Worm (Caenorhabditis elegans) whole organism, midembryonic: Measurements from ENCODE around the gene sel-15.

ENCODE experiments used
- T22C8.4 ChIP-seq: fragments of 200-800 bp; sonication (Bioruptor generic); IDR thresholded peaks from 2 replicates; pipeline ENCODE4 v1.3.6; 2022; ENCODE audit warnings: missing genetic modification characterization, missing compliant biosample characterization
- cog-1 ChIP-seq: sonication (generic microtip); optimal IDR thresholded peaks from 2 replicates; lab custom pipeline; 2016; ENCODE audit warnings: missing genetic modification characterization, missing compliant biosample characterization
- flt-1 ChIP-seq: fragments of 200-800 bp; sonication (Bioruptor generic); IDR thresholded peaks from 2 replicates; pipeline ENCODE4 v1.3.6; 2022; ENCODE audit warnings: missing genetic modification characterization, missing compliant biosample characterization
- klf-2 ChIP-seq: fragments of 200-800 bp; sonication (Bioruptor generic); conservative IDR thresholded peaks from 2 replicates; pipeline ENCODE4 v1.3.6; 2022; ENCODE audit warnings: missing genetic modification reagents, missing genetic modification characterization, missing compliant biosample characterization
- med-1 ChIP-seq: sonication (generic microtip); optimal IDR thresholded peaks from 2 replicates; lab custom pipeline; 2017; ENCODE audit warnings: missing genetic modification characterization, mild to moderate bottlenecking, missing compliant biosample characterization, antibody characterized with exemption, missing genetic modification reagents; ENCODE audit not compliant: insufficient read depth
- ref-1 ChIP-seq: fragments of 200-800 bp; sonication (Bioruptor generic); conservative IDR thresholded peaks from 2 replicates; pipeline ENCODE4 v1.3.6; 2022; ENCODE audit warnings: missing genetic modification reagents, missing genetic modification characterization, missing compliant biosample characterization
- tab-1 ChIP-seq: fragments of 200-800 bp; sonication (Bioruptor generic); IDR thresholded peaks from 2 replicates; pipeline ENCODE4 v1.3.6; 2022; ENCODE audit warnings: missing genetic modification characterization, missing compliant biosample characterization
- ztf-23 ChIP-seq: fragments of 200-800 bp; sonication (Bioruptor generic); IDR thresholded peaks from 2 replicates; pipeline ENCODE4 v1.3.6; 2022; ENCODE audit warnings: missing genetic modification reagents, missing genetic modification characterization, missing compliant biosample characterization
- ztf-29 ChIP-seq: fragments of 200-800 bp; sonication (Bioruptor generic); IDR thresholded peaks from 2 replicates; pipeline ENCODE4 v1.3.6; 2022; ENCODE audit warnings: missing genetic modification reagents, missing genetic modification characterization, missing compliant biosample characterization

Gene sel-15

ce11 chrIII:688083-688482 is 8.2 kb downstream of the sel-15 start:
- TF ChIP-seq ref-1 (GFP tag; lab: Robert Waterston, UW), result no peak
- no peak for TF ChIP-seq flt-1
- TF ChIP-seq cog-1 (tag; lab: Kevin White, UChicago), result no peak

- TF ChIP-seq ztf-23 (GFP tag; lab: Robert Waterston, UW) (no peak), ref-1 (GFP tag; lab: Robert Waterston, UW) (no peak), T22C8.4 (GFP tag; lab: Robert Waterston, UW) (no peak), klf-2 (GFP tag; lab: Robert Waterston, UW) (no peak), cog-1 (tag; lab: Kevin White, UChicago) (no peak), med-1 (GFP tag; lab: Kevin White, UChicago) (no peak), flt-1 (no peak), ztf-29 (GFP tag; lab: Robert Waterston, UW) (no peak), tab-1 (GFP tag; lab: Robert Waterston, UW) (no peak)
Measured at ce11 chrIII:683318-683717, 13.0 kb downstream of the sel-15 start, which contains the start of gene W02B3.4. W02B3.4 (minus strand) TSS chrIII:683418.

- no peak for TF ChIP-seq ztf-29 (GFP tag; lab: Robert Waterston, UW)
- TF ChIP-seq flt-1, result no peak
- TF ChIP-seq cog-1 (tag; lab: Kevin White, UChicago), result no peak
- TF ChIP-seq tab-1 (GFP tag; lab: Robert Waterston, UW), result no peak
- no peak for TF ChIP-seq med-1 (GFP tag; lab: Kevin White, UChicago)
- no peak for TF ChIP-seq ref-1 (GFP tag; lab: Robert Waterston, UW)
- no peak for TF ChIP-seq ztf-23 (GFP tag; lab: Robert Waterston, UW)
- no peak for TF ChIP-seq klf-2 (GFP tag; lab: Robert Waterston, UW)
- no peak for TF ChIP-seq T22C8.4 (GFP tag; lab: Robert Waterston, UW)
Measured at ce11 chrIII:675822-676221, 20.4 kb downstream of the sel-15 start, which contains the start of gene grk-2. grk-2 (plus strand) TSS chrIII:676122.

ce11 chrIII:675413-675812 is 20.9 kb downstream of the sel-15 start:
- TF ChIP-seq cog-1 (tag; lab: Kevin White, UChicago) (no peak), klf-2 (GFP tag; lab: Robert Waterston, UW) (no peak), ztf-23 (GFP tag; lab: Robert Waterston, UW) (no peak), T22C8.4 (GFP tag; lab: Robert Waterston, UW) (no peak), ztf-29 (GFP tag; lab: Robert Waterston, UW) (no peak), med-1 (GFP tag; lab: Kevin White, UChicago) (no peak), ref-1 (GFP tag; lab: Robert Waterston, UW) (no peak), tab-1 (GFP tag; lab: Robert Waterston, UW) (no peak), flt-1 (no peak)

- no peak for TF ChIP-seq flt-1
- TF ChIP-seq ztf-29 (GFP tag; lab: Robert Waterston, UW), result no peak
- no peak for TF ChIP-seq klf-2 (GFP tag; lab: Robert Waterston, UW)
- TF ChIP-seq ztf-23 (GFP tag; lab: Robert Waterston, UW), result no peak
- no peak for TF ChIP-seq cog-1 (tag; lab: Kevin White, UChicago)
- 0 out of 2 replicates have a peak, but pooled peaks have one; percentile 11 for TF ChIP-seq T22C8.4 (GFP tag; lab: Robert Waterston, UW)
- no peak for TF ChIP-seq ref-1 (GFP tag; lab: Robert Waterston, UW)
- no peak for TF ChIP-seq tab-1 (GFP tag; lab: Robert Waterston, UW)
Measured at ce11 chrIII:670994-671393, 25.3 kb downstream of the sel-15 start.

ce11 chrIII:668303-668893 is 27.9 kb downstream of the sel-15 start, which contains the start of gene W02B3.3:
W02B3.3 (minus strand) TSS chrIII:668433.
- TF ChIP-seq ztf-29 (GFP tag; lab: Robert Waterston, UW) (no peak), T22C8.4 (GFP tag; lab: Robert Waterston, UW) (no peak), cog-1 (tag; lab: Kevin White, UChicago) (peak; percentile 42), ztf-23 (GFP tag; lab: Robert Waterston, UW) (0 out of 2 replicates have a peak, but pooled peaks have one; percentile 46), ref-1 (GFP tag; lab: Robert Waterston, UW) (no peak)

- no peak for TF ChIP-seq cog-1 (tag; lab: Kevin White, UChicago)
- no peak for TF ChIP-seq tab-1 (GFP tag; lab: Robert Waterston, UW)
- TF ChIP-seq flt-1, result no peak
- TF ChIP-seq ztf-23 (GFP tag; lab: Robert Waterston, UW), result no peak
- no peak for TF ChIP-seq T22C8.4 (GFP tag; lab: Robert Waterston, UW)
- no peak for TF ChIP-seq ztf-29 (GFP tag; lab: Robert Waterston, UW)
- no peak for TF ChIP-seq klf-2 (GFP tag; lab: Robert Waterston, UW)
- no peak for TF ChIP-seq ref-1 (GFP tag; lab: Robert Waterston, UW)
- TF ChIP-seq med-1 (GFP tag; lab: Kevin White, UChicago), result no peak
Measured at ce11 chrIII:665173-665757, 31.0 kb downstream of the sel-15 start, which contains the start of gene C09F5.3. C09F5.3 (minus strand) TSS chrIII:665266.

ce11 chrIII:658357-658756 is 37.9 kb downstream of the sel-15 start, which contains the start of gene C09F5.1:
C09F5.1 (plus strand) TSS chrIII:658709.
- no peak for TF ChIP-seq klf-2 (GFP tag; lab: Robert Waterston, UW)
- TF ChIP-seq ztf-23 (GFP tag; lab: Robert Waterston, UW), result no peak
- no peak for TF ChIP-seq ref-1 (GFP tag; lab: Robert Waterston, UW)
- TF ChIP-seq med-1 (GFP tag; lab: Kevin White, UChicago), result no peak
- no peak for TF ChIP-seq ztf-29 (GFP tag; lab: Robert Waterston, UW)
- no peak for TF ChIP-seq cog-1 (tag; lab: Kevin White, UChicago)
- TF ChIP-seq flt-1, result no peak
- TF ChIP-seq tab-1 (GFP tag; lab: Robert Waterston, UW), result no peak
- no peak for TF ChIP-seq T22C8.4 (GFP tag; lab: Robert Waterston, UW)

ce11 chrIII:657241-657640 is 39.0 kb downstream of the sel-15 start:
- TF ChIP-seq flt-1 (no peak), klf-2 (GFP tag; lab: Robert Waterston, UW) (no peak), med-1 (GFP tag; lab: Kevin White, UChicago) (no peak), ref-1 (GFP tag; lab: Robert Waterston, UW) (no peak), ztf-23 (GFP tag; lab: Robert Waterston, UW) (no peak), ztf-29 (GFP tag; lab: Robert Waterston, UW) (no peak), cog-1 (tag; lab: Kevin White, UChicago) (no peak), T22C8.4 (GFP tag; lab: Robert Waterston, UW) (no peak), tab-1 (GFP tag; lab: Robert Waterston, UW) (no peak)
